Worm (Caenorhabditis elegans): ENCODE data around the gene C26B2.2.

Gene C26B2.2

DNA sequence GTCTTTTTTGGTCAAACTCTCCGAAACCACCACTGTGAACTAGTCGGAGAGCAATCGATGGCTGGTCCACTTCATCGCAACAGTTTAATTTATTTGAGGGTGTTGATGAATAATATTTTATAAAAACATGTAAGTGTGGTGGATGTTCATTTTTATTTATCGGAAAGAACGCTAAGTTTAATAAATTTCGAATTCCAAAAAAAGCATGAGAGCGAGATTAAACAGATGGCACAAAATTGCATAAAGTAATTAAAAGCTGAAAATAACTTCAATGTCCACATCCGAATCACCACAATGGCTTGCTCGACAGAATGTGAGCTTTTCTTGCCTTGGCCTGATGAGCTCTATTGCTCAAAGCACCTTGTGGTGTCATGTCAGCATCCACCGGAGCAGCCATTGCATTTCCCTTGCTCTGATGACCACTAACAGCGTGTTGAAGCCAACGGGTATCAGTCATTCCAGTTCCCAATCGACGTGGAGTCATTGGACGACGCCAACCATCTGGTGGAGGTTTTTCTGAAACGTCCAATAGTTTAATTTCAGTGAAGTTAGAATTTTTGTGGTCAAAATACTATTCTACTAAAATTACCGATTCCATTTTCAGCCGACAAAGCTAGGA is 38.1 kb downstream of the C26B2.2 start:
- TF ChIP-seq nhr-111 (GFP tag; optimal IDR thresholded peaks at IDR 0.05) (peak; percentile 21), lim-7 (GFP tag; IDR thresholded peaks at IDR 0.05) (no peak), dve-1 (tag; optimal IDR thresholded peaks at IDR 0.05; ENCODE audit: insufficient read depth) (peak; percentile 35), zfp-3 (GFP tag; conservative IDR thresholded peaks at IDR 0.05) (peak; percentile 67; the same call in 1 of the 2 replicates), nhr-102 (tag; optimal IDR thresholded peaks at IDR 0.05) (peak; percentile 35), mes-2 (tag; optimal IDR thresholded peaks at IDR 0.05; ENCODE audit: poor library complexity, severe bottlenecking) (peak; percentile 16), unc-62 (GFP tag; optimal IDR thresholded peaks at IDR 0.05 in 1 of 2) (peak in 1 of 2 experiments; percentile 76), unc-62 (tag; optimal IDR thresholded peaks at IDR 0.05) (no peak), hmg-1.1 (GFP tag; IDR thresholded peaks at IDR 0.05) (0 out of 2 replicates have a peak, but pooled peaks have one; percentile 32), lin-13 (GFP tag; optimal IDR thresholded peaks at IDR 0.05) (peak; percentile 19), F26F4.8 (GFP tag; conservative IDR thresholded peaks at IDR 0.05) (0 out of 2 replicates have a peak, but pooled peaks have one; percentile 29), zip-2 (tag; optimal IDR thresholded peaks at IDR 0.05) (no peak), saeg-2 (GFP tag; IDR thresholded peaks at IDR 0.05) (no peak), nhr-41 (GFP tag; IDR thresholded peaks at IDR 0.05) (no peak), spr-1 (tag; optimal IDR thresholded peaks at IDR 0.05) (peak; percentile 31), aha-1 (tag) (peak; percentile 58), aly-2 (tag; optimal IDR thresholded peaks at IDR 0.05) (no peak), lin-38 (GFP tag; IDR thresholded peaks at IDR 0.05) (peak; percentile 47), daf-16 (GFP tag; optimal IDR thresholded peaks at IDR 0.05) (peak in 1 of 2 experiments; percentile 14), daf-16 (tag; optimal IDR thresholded peaks at IDR 0.05) (peak; percentile 4), mep-1 (tag; optimal IDR thresholded peaks at IDR 0.05) (peak; percentile 38), tag-97 (GFP tag; IDR thresholded peaks at IDR 0.05) (no peak), nhr-48 (tag; optimal IDR thresholded peaks at IDR 0.05) (peak; percentile 29), duxl-1 (tag; optimal IDR thresholded peaks at IDR 0.05; ENCODE audit: poor library complexity) (peak; percentile 47), unc-130 (GFP tag; optimal IDR thresholded peaks at IDR 0.05) (peak; percentile 25), dmd-9 (GFP tag; IDR thresholded peaks at IDR 0.05) (0 out of 2 replicates have a peak, but pooled peaks have one; percentile 46), pha-4 (GFP tag; IDR thresholded peaks at IDR 0.05) (peak; percentile 34; the same call in 1 of the 2 replicates), pha-4 (tag; optimal IDR thresholded peaks at IDR 0.05) (no peak), T26A8.4 (GFP tag; IDR thresholded peaks at IDR 0.05) (peak; percentile 75; the same call in 1 of the 2 replicates), Y75B8A.6 (GFP tag; IDR thresholded peaks at IDR 0.05) (peak; percentile 40; the same call in 1 of the 2 replicates), daf-12 (tag; optimal IDR thresholded peaks at IDR 0.05) (no peak), nhr-42 (GFP tag; IDR thresholded peaks at IDR 0.05) (peak; percentile 59), spr-3 (GFP tag; optimal IDR thresholded peaks at IDR 0.05) (no peak), tra-1 (GFP tag; IDR thresholded peaks at IDR 0.05) (0 out of 2 replicates have a peak, but pooled peaks have one; percentile 12), ZK546.5 (tag; optimal IDR thresholded peaks at IDR 0.05) (no peak)

DNA sequence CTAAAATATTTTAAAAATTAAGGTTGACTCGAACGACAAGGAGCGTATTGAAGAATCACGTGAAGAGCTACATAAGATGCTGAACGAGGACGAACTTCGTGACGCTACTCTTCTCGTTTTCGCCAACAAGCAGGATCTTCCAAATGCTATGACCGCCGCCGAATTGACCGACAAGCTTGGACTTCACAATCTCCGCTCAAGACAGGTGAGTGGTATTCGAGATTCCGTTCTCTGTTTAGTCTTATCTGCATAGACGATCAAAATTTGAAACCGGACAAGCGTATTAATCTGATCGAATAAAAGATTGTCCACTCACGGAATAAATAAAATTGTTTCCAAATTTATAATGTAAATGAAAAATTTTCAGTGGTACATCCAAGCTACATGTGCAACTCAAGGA is 38.9 kb downstream of the C26B2.2 start:
- TF ChIP-seq nhr-102 (tag; optimal IDR thresholded peaks at IDR 0.05) (no peak), tra-1 (GFP tag; IDR thresholded peaks at IDR 0.05) (no peak), pqm-1 (tag; optimal IDR thresholded peaks at IDR 0.05) (no peak), nhr-237 (tag; optimal IDR thresholded peaks at IDR 0.05) (no peak), ceh-28 (tag; optimal IDR thresholded peaks at IDR 0.05) (no peak), ztf-7 (tag; optimal IDR thresholded peaks at IDR 0.05) (no peak), spr-1 (tag; optimal IDR thresholded peaks at IDR 0.05) (no peak), F37D6.2 (tag; optimal IDR thresholded peaks at IDR 0.05) (no peak), daf-19 (GFP tag; conservative IDR thresholded peaks at IDR 0.05) (no peak), zfp-2 (tag; optimal IDR thresholded peaks at IDR 0.05) (no peak), daf-8 (GFP tag; IDR thresholded peaks at IDR 0.05) (no peak), F10B5.3 (tag; optimal IDR thresholded peaks at IDR 0.05) (no peak), lin-29 (GFP tag; IDR thresholded peaks at IDR 0.05) (no peak), ctbp-1 (GFP tag; IDR thresholded peaks at IDR 0.05) (no peak), ZK546.5 (tag; optimal IDR thresholded peaks at IDR 0.05) (no peak), nhr-6 (tag; optimal IDR thresholded peaks at IDR 0.05) (no peak)
